Fruit fly (Drosophila melanogaster) S2 (cell line): ENCODE results near the gene CG15773.

Source experiments
- CG8478 ChIP-seq: fragments of >200 bp; optimal IDR thresholded peaks from 2 replicates; lab custom pipeline; 2018
- CTCF ChIP-seq, 2 experiments: fragments of >200 bp; optimal IDR thresholded peaks; 2 replicates each; lab custom pipeline; 2018

dm6 chrX:5690651-5691379 lies 41.7 kb upstream of the CG15773 start:
- TF ChIP-seq CG8478 (lab: Kevin White, UChicago) (no peak), CTCF (optimal IDR thresholded peaks at IDR 0.05; lab: Kevin White, UChicago) (no peak)
